Worm (Caenorhabditis elegans) whole organism, L2 larva: ENCODE results near the gene F49C12.4.

Source experiments
- C34F6.9 ChIP-seq: fragments of 150-350 bp; optimal IDR thresholded peaks from 2 replicates; lab custom pipeline; 2014; ENCODE audit warnings: missing biosample characterization, missing genetic modification characterization
- F13H6.1 ChIP-seq: sonication (generic microtip); optimal IDR thresholded peaks from 2 replicates; lab custom pipeline; 2016; ENCODE audit warnings: missing genetic modification characterization, missing compliant biosample characterization
- R02D3.7 ChIP-seq: fragments of 150-350 bp; optimal IDR thresholded peaks from 2 replicates; lab custom pipeline; 2014; ENCODE audit warnings: missing biosample characterization, missing genetic modification characterization
- Y55F3AM.14 ChIP-seq: fragments of 200-800 bp; sonication (Bioruptor generic); optimal IDR thresholded peaks from 2 replicates; lab custom pipeline; 2018; ENCODE audit warnings: mild to moderate bottlenecking, missing genetic modification characterization, missing compliant biosample characterization
- ZK546.5 ChIP-seq: sonication (generic microtip); optimal IDR thresholded peaks from 2 replicates; lab custom pipeline; 2017; ENCODE audit warnings: missing biosample characterization, missing genetic modification characterization
- alr-1 ChIP-seq: fragments of 150-350 bp; optimal IDR thresholded peaks from 2 replicates; lab custom pipeline; 2014; ENCODE audit warnings: missing biosample characterization, missing genetic modification characterization
- aly-2 ChIP-seq: fragments of 150-350 bp; optimal IDR thresholded peaks from 2 replicates; lab custom pipeline; 2014; ENCODE audit warnings: missing biosample characterization, missing genetic modification characterization
- ama-1 ChIP-seq: fragments of 150-350 bp; optimal IDR thresholded peaks from 2 replicates; lab custom pipeline; 2018; ENCODE audit warnings: inconsistent platforms
- ceh-16 ChIP-seq: fragments of 150-350 bp; optimal IDR thresholded peaks from 2 replicates; lab custom pipeline; 2014; ENCODE audit warnings: missing biosample characterization, missing genetic modification characterization
- ceh-82 ChIP-seq: fragments of 150-350 bp; optimal IDR thresholded peaks from 2 replicates; lab custom pipeline; 2014; ENCODE audit warnings: missing biosample characterization, missing genetic modification characterization
- egl-27 ChIP-seq: sonication (generic microtip); optimal IDR thresholded peaks from 3 replicates; lab custom pipeline; 2017; ENCODE audit warnings: missing biosample characterization, missing genetic modification reagents, missing genetic modification characterization
- elt-3 ChIP-seq: sonication (generic microtip); optimal IDR thresholded peaks from 2 replicates; lab custom pipeline; 2017; ENCODE audit warnings: missing biosample characterization, missing genetic modification characterization
- fos-1 ChIP-seq: fragments of 150-350 bp; optimal IDR thresholded peaks from 2 replicates; lab custom pipeline; 2014; ENCODE audit warnings: missing biosample characterization, missing genetic modification characterization
- gmeb-1 ChIP-seq: fragments of 150-350 bp; optimal IDR thresholded peaks from 2 replicates; lab custom pipeline; 2014; ENCODE audit warnings: missing biosample characterization, missing genetic modification characterization
- lin-13 ChIP-seq: fragments of 150-350 bp; optimal IDR thresholded peaks from 2 replicates; lab custom pipeline; 2014; ENCODE audit warnings: missing biosample characterization, missing genetic modification reagents, missing genetic modification characterization
- lin-39 ChIP-seq: fragments of 150-350 bp; optimal IDR thresholded peaks from 2 replicates; lab custom pipeline; 2014; ENCODE audit warnings: missing biosample characterization, missing genetic modification reagents, missing genetic modification characterization
- lsy-2 ChIP-seq, 2 experiments: fragments of 150-350 bp in 1 of 2; sonication (generic microtip) in 1 of 2; optimal IDR thresholded peaks; 2 replicates each; lab custom pipeline; 2014 to 2017; ENCODE audit warnings: missing biosample characterization in 2 of 2, missing genetic modification characterization in 2 of 2
- mab-5 ChIP-seq: fragments of 150-350 bp; optimal IDR thresholded peaks from 2 replicates; lab custom pipeline; 2014; ENCODE audit warnings: missing biosample characterization, missing genetic modification characterization
- mbf-1 ChIP-seq: sonication (generic microtip); optimal IDR thresholded peaks from 2 replicates; lab custom pipeline; 2017; ENCODE audit warnings: missing biosample characterization, missing genetic modification characterization
- mdl-1 ChIP-seq, 2 experiments: fragments of 150-350 bp in 1 of 2; sonication (generic microtip) in 1 of 2; optimal IDR thresholded peaks; 2 replicates each; lab custom pipeline; 2017; ENCODE audit warnings: missing biosample characterization in 2 of 2, missing genetic modification characterization in 2 of 2
- nhr-10 ChIP-seq: sonication (generic microtip); optimal IDR thresholded peaks from 2 replicates; lab custom pipeline; 2017; ENCODE audit warnings: missing biosample characterization, missing genetic modification characterization
- nhr-11 ChIP-seq: fragments of 150-350 bp; optimal IDR thresholded peaks from 2 replicates; lab custom pipeline; 2014; ENCODE audit warnings: missing biosample characterization, missing genetic modification characterization
- nhr-12 ChIP-seq: fragments of 150-350 bp; optimal IDR thresholded peaks from 2 replicates; lab custom pipeline; 2014; ENCODE audit warnings: missing biosample characterization, missing genetic modification characterization
- nhr-129 ChIP-seq: fragments of 150-350 bp; optimal IDR thresholded peaks from 2 replicates; lab custom pipeline; 2014; ENCODE audit warnings: missing biosample characterization, missing genetic modification characterization
- nhr-21 ChIP-seq: fragments of 150-350 bp; optimal IDR thresholded peaks from 2 replicates; lab custom pipeline; 2014; ENCODE audit warnings: missing biosample characterization, missing genetic modification characterization
- nhr-25 ChIP-seq: fragments of 150-350 bp; sonication (generic microtip); optimal IDR thresholded peaks from 3 replicates; lab custom pipeline; 2014; ENCODE audit warnings: missing biosample characterization, missing genetic modification characterization
- peb-1 ChIP-seq: fragments of 150-350 bp; optimal IDR thresholded peaks from 2 replicates; lab custom pipeline; 2014; ENCODE audit warnings: missing biosample characterization, missing genetic modification characterization
- sem-4 ChIP-seq: fragments of 150-350 bp; optimal IDR thresholded peaks from 2 replicates; lab custom pipeline; 2014; ENCODE audit warnings: missing biosample characterization, missing genetic modification reagents, missing genetic modification characterization
- skn-1 ChIP-seq: sonication (generic microtip); optimal IDR thresholded peaks from 2 replicates; lab custom pipeline; 2017; ENCODE audit warnings: missing biosample characterization, missing genetic modification characterization
- sma-3 ChIP-seq: sonication (generic microtip); optimal IDR thresholded peaks from 2 replicates; lab custom pipeline; 2016; ENCODE audit warnings: missing genetic modification reagents, missing genetic modification characterization, missing compliant biosample characterization
- sma-9 ChIP-seq, 2 experiments: fragments of 150-350 bp in 1 of 2; sonication (generic microtip) in 1 of 2; optimal IDR thresholded peaks; 2 replicates each; lab custom pipeline; 2014 to 2016; ENCODE audit warnings: missing genetic modification characterization in 2 of 2, mild to moderate bottlenecking in 1 of 2, missing biosample characterization in 1 of 2, missing compliant biosample characterization in 1 of 2, missing genetic modification reagents in 1 of 2, moderate library complexity in 1 of 2
- snpc-4 ChIP-seq: fragments of 150-350 bp; optimal IDR thresholded peaks from 2 replicates; lab custom pipeline; 2014; ENCODE audit warnings: missing biosample characterization, missing genetic modification characterization
- unc-55 ChIP-seq: fragments of 150-350 bp; sonication (generic microtip); optimal IDR thresholded peaks from 3 replicates; lab custom pipeline; 2014; ENCODE audit warnings: missing biosample characterization, missing genetic modification reagents, missing genetic modification characterization
- zag-1 ChIP-seq: fragments of 150-350 bp; optimal IDR thresholded peaks from 2 replicates; lab custom pipeline; 2014; ENCODE audit warnings: missing biosample characterization, missing genetic modification characterization
- ztf-1 ChIP-seq: fragments of 200-800 bp; sonication (Bioruptor generic); conservative IDR thresholded peaks from 2 replicates; pipeline ENCODE4 v1.3.6; 2022; ENCODE audit warnings: missing genetic modification characterization, missing compliant biosample characterization
- ztf-11 ChIP-seq: sonication (generic microtip); optimal IDR thresholded peaks from 2 replicates; lab custom pipeline; 2017; ENCODE audit warnings: missing biosample characterization, missing genetic modification characterization
- ztf-4 ChIP-seq: fragments of 150-350 bp; optimal IDR thresholded peaks from 2 replicates; lab custom pipeline; 2014; ENCODE audit warnings: missing biosample characterization, missing genetic modification characterization

Gene F49C12.4

ce11 chrIV:9260334-9260733, 43.6 kb downstream of the F49C12.4 start:
- TF ChIP-seq ztf-4 (no peak), sem-4 (tag; lab: Kevin White, UChicago) (no peak), C34F6.9 (tag; lab: Kevin White, UChicago) (peak; percentile 66), nhr-21 (tag; lab: Kevin White, UChicago) (no peak), sma-9 (GFP tag; optimal IDR thresholded peaks at IDR 0.05; lab: Kevin White, UChicago) (peak; percentile 15), sma-9 (tag; optimal IDR thresholded peaks at IDR 0.05; lab: Kevin White, UChicago) (no peak), gmeb-1 (tag; lab: Kevin White, UChicago) (peak; percentile 44), nhr-10 (no peak), nhr-129 (tag; lab: Kevin White, UChicago) (peak; percentile 2), fos-1 (no peak), alr-1 (tag; lab: Kevin White, UChicago) (no peak), unc-55 (GFP tag; lab: Kevin White, UChicago) (peak; percentile 60)
- TF ChIP-seq, all 48 proteins: peak for 5

DNA sequence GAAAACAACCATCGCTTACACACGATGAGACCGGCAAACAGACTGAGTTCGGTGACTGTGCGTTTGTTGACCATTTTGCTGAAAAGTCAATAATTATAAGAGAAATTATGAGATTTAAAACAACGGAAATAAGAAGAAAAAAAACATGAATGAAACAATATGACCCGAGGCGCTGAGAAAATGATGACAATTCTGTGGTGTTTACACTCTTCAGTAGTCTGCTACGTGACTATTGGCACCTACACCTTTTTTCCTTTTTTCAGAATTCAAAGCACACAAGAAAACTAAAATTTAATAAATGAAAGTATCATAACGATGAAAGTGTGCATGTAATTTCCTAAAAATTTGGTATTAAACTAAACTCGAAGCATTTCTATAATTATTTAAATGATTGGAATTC, 44.2 kb downstream of the F49C12.4 start, which contains the start of gene Y11D7A.10:
Gene Y11D7A.10, minus strand, starts transcription at position 82 of the 400 bp plus-strand sequence.
- TF ChIP-seq F13H6.1 (tag; lab: Kevin White, UChicago) = no peak
- TF ChIP-seq nhr-25 = no peak
- no peak for TF ChIP-seq elt-3 (tag; lab: Kevin White, UChicago)
- TF ChIP-seq skn-1 (tag; lab: Kevin White, UChicago) = peak; percentile 80
- TF ChIP-seq, all 48 proteins: peak for 1

- no peak for TF ChIP-seq sma-9 (GFP tag; optimal IDR thresholded peaks at IDR 0.05; lab: Kevin White, UChicago)
- no peak for TF ChIP-seq sma-9 (tag; optimal IDR thresholded peaks at IDR 0.05; lab: Kevin White, UChicago)
- TF ChIP-seq ama-1 (lab: Kevin White, UChicago) = peak; percentile 44
- no peak for TF ChIP-seq snpc-4 (tag; lab: Kevin White, UChicago)
- TF ChIP-seq nhr-11 (tag; lab: Kevin White, UChicago) = no peak
- TF ChIP-seq sma-3 (GFP tag; lab: Kevin White, UChicago) = no peak
- TF ChIP-seq peb-1 = no peak
- TF ChIP-seq mab-5 (tag; lab: Kevin White, UChicago) = no peak
- no peak for TF ChIP-seq C34F6.9 (tag; lab: Kevin White, UChicago)
- TF ChIP-seq sem-4 (tag; lab: Kevin White, UChicago) = peak; percentile 9
- no peak for TF ChIP-seq aly-2
- no peak for TF ChIP-seq ztf-1 (GFP tag; lab: Robert Waterston, UW)
- no peak for TF ChIP-seq nhr-12 (tag; lab: Kevin White, UChicago)
- TF ChIP-seq Y55F3AM.14 (GFP tag; lab: Kevin White, UChicago) = no peak
- no peak for TF ChIP-seq lin-13 (GFP tag; lab: Kevin White, UChicago)
- TF ChIP-seq R02D3.7 (tag; lab: Kevin White, UChicago) = no peak
- peak; percentile 50 for TF ChIP-seq nhr-21 (tag; lab: Kevin White, UChicago)
- TF ChIP-seq ceh-16 (tag; lab: Kevin White, UChicago) = no peak
- no peak for TF ChIP-seq mbf-1 (tag; lab: Kevin White, UChicago)
- no peak for TF ChIP-seq mdl-1 (tag; optimal IDR thresholded peaks at IDR 0.05; lab: Kevin White, UChicago)
- no peak for TF ChIP-seq lsy-2 (tag; optimal IDR thresholded peaks at IDR 0.05; lab: Kevin White, UChicago)
- TF ChIP-seq nhr-25 = no peak
- no peak for TF ChIP-seq zag-1 (tag; lab: Kevin White, UChicago)
Observed at ce11 chrIV:9258547-9258946, 45.3 kb downstream of the F49C12.4 start.

- TF ChIP-seq C34F6.9 (tag; lab: Kevin White, UChicago) (no peak), lin-39 (tag; lab: Kevin White, UChicago) (no peak), aly-2 (no peak), ztf-11 (tag; lab: Kevin White, UChicago) (no peak), nhr-11 (tag; lab: Kevin White, UChicago) (no peak), ama-1 (lab: Kevin White, UChicago) (no peak), zag-1 (tag; lab: Kevin White, UChicago) (no peak), egl-27 (tag; lab: Kevin White, UChicago) (no peak), ceh-82 (tag; lab: Kevin White, UChicago) (no peak), ZK546.5 (tag; lab: Kevin White, UChicago) (no peak), F13H6.1 (tag; lab: Kevin White, UChicago) (no peak), sem-4 (tag; lab: Kevin White, UChicago) (no peak)
Observed at ce11 chrIV:9256865-9257264, 47.0 kb downstream of the F49C12.4 start.
